Fruit fly (Drosophila melanogaster) whole organism, wandering third instar larva: ENCODE results near the gene CG12106.

Experiments
- Abd-B ChIP-seq: fragments of >200 bp; optimal IDR thresholded peaks from 2 replicates; lab custom pipeline; 2017; ENCODE audit warnings: missing biosample characterization, missing genetic modification characterization
- CG32264 ChIP-seq: fragments of 200-800 bp; sonication (Bioruptor generic); optimal IDR thresholded peaks from 2 replicates; lab custom pipeline; 2016; ENCODE audit warnings: missing biosample characterization, missing genetic modification characterization
- CG9705 ChIP-seq: fragments of 200-800 bp; sonication (Bioruptor generic); optimal IDR thresholded peaks from 2 replicates; lab custom pipeline; 2018; ENCODE audit warnings: missing biosample characterization, mild to moderate bottlenecking, missing genetic modification characterization
- CrebA ChIP-seq: fragments of 200-800 bp; sonication (Bioruptor generic); optimal IDR thresholded peaks from 2 replicates; lab custom pipeline; 2016; ENCODE audit warnings: missing biosample characterization, mild to moderate bottlenecking, missing genetic modification characterization, borderline replicate concordance
- Dfd ChIP-seq: fragments of >200 bp; optimal IDR thresholded peaks from 2 replicates; lab custom pipeline; 2017; ENCODE audit warnings: missing biosample characterization, missing genetic modification characterization
- Dif ChIP-seq: fragments of 200-275, 200-300 bp; sonication (Bioruptor generic); optimal IDR thresholded peaks from 2 replicates; lab custom pipeline; 2018; ENCODE audit warnings: missing biosample characterization, missing genetic modification characterization; ENCODE audit not compliant: partially characterized antibody
- GATAd ChIP-seq: sonication (Bioruptor generic); optimal IDR thresholded peaks from 2 replicates; lab custom pipeline; 2016; ENCODE audit warnings: missing biosample characterization, missing genetic modification characterization
- HLH106 ChIP-seq: fragments of 200-800 bp; optimal IDR thresholded peaks from 3 replicates; lab custom pipeline; 2019; ENCODE audit warnings: missing biosample characterization, mild to moderate bottlenecking, missing genetic modification characterization, moderate library complexity
- Hnf4 ChIP-seq: fragments of 200-800 bp; sonication (Bioruptor generic); optimal IDR thresholded peaks from 2 replicates; lab custom pipeline; 2016; ENCODE audit warnings: missing biosample characterization, mild to moderate bottlenecking, missing genetic modification characterization
- Hr78 ChIP-seq: fragments of >200 bp; optimal IDR thresholded peaks from 2 replicates; lab custom pipeline; 2017; ENCODE audit warnings: missing biosample characterization, missing genetic modification characterization
- Jra ChIP-seq: sonication (Bioruptor generic); optimal IDR thresholded peaks from 2 replicates; lab custom pipeline; 2016; ENCODE audit warnings: missing biosample characterization, missing genetic modification characterization
- N ChIP-seq: fragments of >200 bp; optimal IDR thresholded peaks from 2 replicates; lab custom pipeline; 2018; ENCODE audit warnings: missing biosample characterization, missing external identifiers, missing genetic modification characterization
- OdsH ChIP-seq: fragments of 200-800 bp; sonication (Bioruptor generic); optimal IDR thresholded peaks from 2 replicates; lab custom pipeline; 2016; ENCODE audit warnings: missing biosample characterization, mild to moderate bottlenecking, missing genetic modification characterization
- Rel ChIP-seq, 2 experiments: fragments of 200-800 bp; sonication (Bioruptor generic) in 1 of 2; optimal IDR thresholded peaks; 2 replicates in 1 of 2; 3 replicates in 1 of 2; lab custom pipeline; 2016 to 2019; ENCODE audit warnings: mild to moderate bottlenecking in 2 of 2, missing biosample characterization in 2 of 2, missing genetic modification characterization in 2 of 2, moderate library complexity in 1 of 2
- Sp1 ChIP-seq: fragments of 200-800 bp; sonication (Bioruptor generic); optimal IDR thresholded peaks from 3 replicates; lab custom pipeline; 2019; ENCODE audit warnings: missing biosample characterization, mild to moderate bottlenecking, missing genetic modification characterization, moderate library complexity
- Vsx2 ChIP-seq: fragments of 200-300, 225-300 bp; sonication (Bioruptor generic); optimal IDR thresholded peaks from 2 replicates; lab custom pipeline; 2018; ENCODE audit warnings: missing biosample characterization, missing genetic modification characterization; ENCODE audit not compliant: partially characterized antibody
- br ChIP-seq: fragments of 200-800 bp; sonication (Bioruptor generic); optimal IDR thresholded peaks from 2 replicates; lab custom pipeline; 2016; ENCODE audit warnings: missing biosample characterization, missing genetic modification characterization
- brk ChIP-seq: fragments of 200-800 bp; sonication (Bioruptor generic); optimal IDR thresholded peaks from 2 replicates; lab custom pipeline; 2016; ENCODE audit warnings: missing biosample characterization, mild to moderate bottlenecking, missing genetic modification characterization
- dl ChIP-seq, 2 experiments: fragments of 175-275, 200-275 bp in 1 of 2; fragments of 200-275 bp in 1 of 2; sonication (Bioruptor generic); optimal IDR thresholded peaks; lab custom pipeline; 2018; ENCODE audit warnings: mild to moderate bottlenecking in 2 of 2, missing biosample characterization in 2 of 2, missing genetic modification characterization in 2 of 2, moderate library complexity in 2 of 2; ENCODE audit not compliant: partially characterized antibody in 2 of 2, insufficient read depth in 1 of 2
- dmrt93B ChIP-seq: fragments of 200-800 bp; sonication (Bioruptor generic); optimal IDR thresholded peaks from 2 replicates; lab custom pipeline; 2018; ENCODE audit warnings: missing biosample characterization, mild to moderate bottlenecking, missing genetic modification characterization
- dsf ChIP-seq: sonication (Bioruptor generic); optimal IDR thresholded peaks from 2 replicates; lab custom pipeline; 2016; ENCODE audit warnings: missing biosample characterization, missing genetic modification characterization, borderline replicate concordance
- ey ChIP-seq: fragments of 200-800 bp; sonication (Bioruptor generic); optimal IDR thresholded peaks from 2 replicates; lab custom pipeline; 2016; ENCODE audit warnings: missing biosample characterization, missing genetic modification characterization
- foxo ChIP-seq, 2 experiments: fragments of 200-800 bp; sonication (Bioruptor generic); optimal IDR thresholded peaks; 2 replicates in 1 of 2; 3 replicates in 1 of 2; lab custom pipeline; 2016 to 2017; ENCODE audit warnings: missing biosample characterization in 2 of 2, missing genetic modification characterization in 2 of 2
- fru ChIP-seq: fragments of 200-800 bp; sonication (Bioruptor generic); optimal IDR thresholded peaks from 3 replicates; lab custom pipeline; 2016; ENCODE audit warnings: missing biosample characterization, mild to moderate bottlenecking, missing genetic modification characterization
- h ChIP-seq: fragments of 200-800 bp; sonication (Bioruptor generic); optimal IDR thresholded peaks from 3 replicates; lab custom pipeline; 2016; ENCODE audit warnings: missing biosample characterization, mild to moderate bottlenecking, missing genetic modification characterization
- lola ChIP-seq: fragments of >200 bp; optimal IDR thresholded peaks from 2 replicates; lab custom pipeline; 2017; ENCODE audit warnings: missing biosample characterization, missing genetic modification characterization
- psq ChIP-seq: fragments of 200-800 bp; sonication (Bioruptor generic); optimal IDR thresholded peaks from 3 replicates; lab custom pipeline; 2017; ENCODE audit warnings: missing biosample characterization, mild to moderate bottlenecking, missing genetic modification characterization, moderate library complexity
- rgr ChIP-seq: fragments of 200-800 bp; sonication (Bioruptor generic); optimal IDR thresholded peaks from 3 replicates; lab custom pipeline; 2016; ENCODE audit warnings: missing biosample characterization, mild to moderate bottlenecking, missing genetic modification characterization
- sage ChIP-seq: fragments of 200-800 bp; sonication (Bioruptor generic); optimal IDR thresholded peaks from 2 replicates; lab custom pipeline; 2016; ENCODE audit warnings: missing biosample characterization, mild to moderate bottlenecking, missing genetic modification characterization
- sv ChIP-seq: fragments of 200-800 bp; sonication (Bioruptor generic); optimal IDR thresholded peaks from 3 replicates; lab custom pipeline; 2016; ENCODE audit warnings: missing biosample characterization, missing genetic modification characterization
- tai ChIP-seq: sonication (Bioruptor generic); optimal IDR thresholded peaks from 2 replicates; lab custom pipeline; 2016; ENCODE audit warnings: missing biosample characterization, missing genetic modification characterization
- usp ChIP-seq: fragments of >200 bp; optimal IDR thresholded peaks from 2 replicates; lab custom pipeline; 2017; ENCODE audit warnings: missing biosample characterization, missing genetic modification characterization
- woc ChIP-seq: sonication (Bioruptor generic); optimal IDR thresholded peaks from 2 replicates; lab custom pipeline; 2016; ENCODE audit warnings: missing biosample characterization, mild to moderate bottlenecking, missing genetic modification characterization

Gene CG12106

dm6 chrX:9190555-9191184 is 3.0 kb upstream of the CG12106 start, which contains the start of gene CG12115:
Gene CG12115 (minus strand): TSS chrX:9190605.
- TF ChIP-seq dmrt93B (GFP tag; lab: Kevin White, UChicago) = no peak
- no peak for TF ChIP-seq ey (GFP tag; lab: Kevin White, UChicago)
- TF ChIP-seq CG32264 (GFP tag; lab: Kevin White, UChicago) = no peak
- TF ChIP-seq fru (GFP tag; lab: Kevin White, UChicago) = no peak
- no peak for TF ChIP-seq CrebA (GFP tag; lab: Kevin White, UChicago)
- no peak for TF ChIP-seq tai (GFP tag; lab: Kevin White, UChicago)
- no peak for TF ChIP-seq dl (GFP tag; optimal IDR thresholded peaks at IDR 0.05; lab: Kevin White, UChicago; ENCODE audit: insufficient read depth in 1 of 2, partially characterized antibody in 2 of 2)
- no peak for TF ChIP-seq N
- no peak for TF ChIP-seq Rel (GFP tag; optimal IDR thresholded peaks at IDR 0.05; lab: Kevin White, UChicago)
- no peak for TF ChIP-seq Rel (tag; optimal IDR thresholded peaks at IDR 0.05; lab: Kevin White, UChicago)
- TF ChIP-seq h (GFP tag; lab: Kevin White, UChicago) = no peak
- TF ChIP-seq woc (GFP tag; lab: Kevin White, UChicago) = no peak
- TF ChIP-seq Hr78 (GFP tag; lab: Kevin White, UChicago) = no peak

DNA sequence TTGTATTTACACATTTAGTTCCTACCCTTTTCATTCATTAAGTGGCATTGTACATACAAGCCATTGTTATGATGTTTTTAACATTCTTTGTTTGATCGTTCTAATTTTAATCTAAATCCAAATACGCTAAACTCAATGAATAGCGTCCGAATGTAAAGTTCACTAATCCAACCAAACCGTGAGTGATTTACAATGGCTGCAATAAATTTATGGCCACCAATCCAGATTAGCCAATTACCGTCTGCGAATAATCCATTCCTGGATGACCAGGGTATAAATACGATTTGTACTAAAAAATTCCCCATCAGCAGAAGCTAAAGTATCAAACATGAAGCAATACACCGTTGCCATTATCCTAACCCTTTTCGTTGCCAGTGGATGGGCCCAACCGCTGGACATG is 2.3 kb upstream of the CG12106 start, which contains the start of gene CG12057:
Gene CG12057, plus strand, starts transcription at position 301 of the 400 bp plus-strand sequence.
- TF ChIP-seq Sp1 (GFP tag; lab: Kevin White, UChicago) = no peak
- TF ChIP-seq Dfd (GFP tag; lab: Kevin White, UChicago) = no peak
- TF ChIP-seq tai (GFP tag; lab: Kevin White, UChicago) = no peak
- TF ChIP-seq psq = no peak
- no peak for TF ChIP-seq ey (GFP tag; lab: Kevin White, UChicago)
- TF ChIP-seq Vsx2 = no peak

- TF ChIP-seq sage (GFP tag; lab: Kevin White, UChicago) (no peak), psq (no peak), CrebA (GFP tag; lab: Kevin White, UChicago) (no peak), OdsH (GFP tag; lab: Kevin White, UChicago) (no peak), foxo (GFP tag; optimal IDR thresholded peaks at IDR 0.05; lab: Kevin White, UChicago) (no peak), rgr (no peak), Vsx2 (no peak), Rel (GFP tag; optimal IDR thresholded peaks at IDR 0.05; lab: Kevin White, UChicago) (no peak), Rel (tag; optimal IDR thresholded peaks at IDR 0.05; lab: Kevin White, UChicago) (no peak), brk (GFP tag; lab: Kevin White, UChicago) (no peak), Abd-B (GFP tag; lab: Kevin White, UChicago) (no peak), CG9705 (GFP tag; lab: Kevin White, UChicago) (no peak), dl (GFP tag; optimal IDR thresholded peaks at IDR 0.05; lab: Kevin White, UChicago; ENCODE audit: insufficient read depth in 1 of 2, partially characterized antibody in 2 of 2) (no peak), ey (GFP tag; lab: Kevin White, UChicago) (no peak), GATAd (GFP tag; lab: Kevin White, UChicago) (no peak), Dfd (GFP tag; lab: Kevin White, UChicago) (no peak), HLH106 (tag; lab: Kevin White, UChicago) (no peak), sv (GFP tag; lab: Kevin White, UChicago) (no peak), fru (GFP tag; lab: Kevin White, UChicago) (no peak), dsf (GFP tag; lab: Kevin White, UChicago) (no peak), tai (GFP tag; lab: Kevin White, UChicago) (no peak)
These were observed 1.3 kb upstream of the CG12106 start, which contains the start of gene CG12056 for dm6 chrX:9192429-9192828. Gene CG12056 (plus strand): TSS chrX:9192669.

DNA sequence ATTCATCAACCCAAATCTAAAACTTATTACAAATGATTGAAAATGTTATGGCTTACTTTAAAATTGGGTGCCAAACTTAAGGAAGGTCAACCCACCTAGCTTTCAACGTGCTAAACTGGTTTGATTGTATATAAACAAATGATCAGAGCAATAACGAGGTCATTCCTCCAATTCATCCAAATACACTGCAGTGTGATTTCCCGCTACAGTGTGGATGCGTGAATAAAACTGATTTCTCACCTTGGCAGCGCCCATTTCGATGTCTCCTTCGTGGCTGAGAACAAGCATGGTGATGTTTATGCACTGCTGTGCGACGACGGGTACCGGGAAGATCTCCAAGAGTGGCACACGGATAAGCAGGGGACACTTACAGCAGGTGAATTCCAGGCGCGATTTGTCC is 1.6 kb downstream of the CG12106 start:
- TF ChIP-seq ey (GFP tag; lab: Kevin White, UChicago) (no peak), Rel (GFP tag; optimal IDR thresholded peaks at IDR 0.05; lab: Kevin White, UChicago) (no peak), Rel (tag; optimal IDR thresholded peaks at IDR 0.05; lab: Kevin White, UChicago) (peak; percentile 92)

dm6 chrX:9196362-9196761 is 2.7 kb downstream of the CG12106 start, which contains the start of gene CG12118:
Gene CG12118 (minus strand): TSS chrX:9196414.
- TF ChIP-seq OdsH (GFP tag; lab: Kevin White, UChicago) (peak; percentile 79), N (no peak), CG32264 (GFP tag; lab: Kevin White, UChicago) (no peak), GATAd (GFP tag; lab: Kevin White, UChicago) (no peak), Hr78 (GFP tag; lab: Kevin White, UChicago) (no peak), Rel (GFP tag; optimal IDR thresholded peaks at IDR 0.05; lab: Kevin White, UChicago) (no peak), Rel (tag; optimal IDR thresholded peaks at IDR 0.05; lab: Kevin White, UChicago) (peak; percentile 37), Dif (GFP tag; lab: Kevin White, UChicago) (no peak), sv (GFP tag; lab: Kevin White, UChicago) (peak; percentile 71), Jra (GFP tag; lab: Kevin White, UChicago) (peak; percentile 73), lola (GFP tag; lab: Kevin White, UChicago) (no peak), psq (peak; percentile 73), usp (GFP tag; lab: Kevin White, UChicago) (no peak), brk (GFP tag; lab: Kevin White, UChicago) (no peak), foxo (GFP tag; optimal IDR thresholded peaks at IDR 0.05; lab: Kevin White, UChicago) (peak in 1 of 2 experiments; percentile 83), h (GFP tag; lab: Kevin White, UChicago) (peak; percentile 80), Vsx2 (no peak), woc (GFP tag; lab: Kevin White, UChicago) (peak; percentile 61), Sp1 (GFP tag; lab: Kevin White, UChicago) (peak; percentile 69), rgr (peak; percentile 85), ey (GFP tag; lab: Kevin White, UChicago) (peak; percentile 59), sage (GFP tag; lab: Kevin White, UChicago) (peak; percentile 81), CrebA (GFP tag; lab: Kevin White, UChicago) (no peak), Hnf4 (GFP tag; lab: Kevin White, UChicago) (peak; percentile 81), Dfd (GFP tag; lab: Kevin White, UChicago) (no peak), br (GFP tag; lab: Kevin White, UChicago) (peak; percentile 63), CG9705 (GFP tag; lab: Kevin White, UChicago) (peak; percentile 44), HLH106 (tag; lab: Kevin White, UChicago) (peak; percentile 74), Abd-B (GFP tag; lab: Kevin White, UChicago) (no peak)
